Worm (Caenorhabditis elegans): ENCODE results near the gene E04D5.5.

- TF ChIP-seq ama-1 (optimal IDR thresholded peaks at IDR 0.05) (no peak), ceh-36 (tag; optimal IDR thresholded peaks at IDR 0.05) (no peak), sea-1 (GFP tag; conservative IDR thresholded peaks at IDR 0.05) (no peak), aly-1 (tag; optimal IDR thresholded peaks at IDR 0.05) (no peak)
These were observed 34.6 kb downstream of the E04D5.5 start for ce11 chrII:10445738-10446137.

Measured in whole organism, early embryonic.